Worm (Caenorhabditis elegans): ENCODE measurements around the gene srbc-3.

ce11 chrV:3341906-3342305 is 33.6 kb downstream of the srbc-3 start, which contains the start of gene C17B7.10:
- no peak for TF ChIP-seq W03F9.2 (tag; optimal IDR thresholded peaks at IDR 0.05)
- TF ChIP-seq dao-5 (tag; optimal IDR thresholded peaks at IDR 0.05): no peak
